Fruit fly (Drosophila melanogaster) whole organism, embryonic: ENCODE data around the gene hd.
A peak's percentile ranks its signal among the peaks of the same experiment; 100 is the strongest.

Experiments used
- Atf-2 ChIP-seq: fragments of 200-800 bp; sonication (Bioruptor generic); optimal IDR thresholded peaks from 2 replicates; lab custom pipeline; 2016; ENCODE audit warnings: missing biosample characterization, missing genetic modification characterization
- Awh ChIP-seq: fragments of 200-800 bp; sonication (Bioruptor generic); IDR thresholded peaks from 2 replicates; pipeline ENCODE4, ENCODE4 v1.3.6; 2022; ENCODE audit warnings: missing biosample characterization, missing genetic modification characterization
- B-H2 ChIP-seq: fragments of 200-800 bp; sonication (Bioruptor generic); optimal IDR thresholded peaks from 2 replicates; lab custom pipeline; 2018; ENCODE audit warnings: missing biosample characterization, mild to moderate bottlenecking, missing genetic modification characterization
- CG10274 ChIP-seq: fragments of 200-800 bp; sonication (Bioruptor generic); optimal IDR thresholded peaks from 3 replicates; lab custom pipeline; 2017; ENCODE audit warnings: missing biosample characterization, mild to moderate bottlenecking, missing genetic modification characterization
- CG10979 ChIP-seq: fragments of 200-800 bp; sonication (Bioruptor generic); optimal IDR thresholded peaks from 2 replicates; lab custom pipeline; 2018; ENCODE audit warnings: missing biosample characterization, mild to moderate bottlenecking, missing genetic modification characterization, moderate library complexity
- CG11085 ChIP-seq: fragments of 200-800 bp; sonication (Bioruptor generic); IDR thresholded peaks from 2 replicates; pipeline ENCODE4 v1.3.6; 2022; ENCODE audit warnings: missing biosample characterization, missing genetic modification characterization
- CG11504 ChIP-seq: fragments of 200-800 bp; sonication (Bioruptor generic); optimal IDR thresholded peaks from 3 replicates; lab custom pipeline; 2019; ENCODE audit warnings: missing biosample characterization, mild to moderate bottlenecking, missing genetic modification characterization, moderate library complexity
- CG1233 ChIP-seq: fragments of 200-800 bp; sonication (Bioruptor generic); optimal IDR thresholded peaks from 4 replicates; lab custom pipeline; 2018; ENCODE audit warnings: missing biosample characterization, mild to moderate bottlenecking, missing genetic modification characterization
- CG13123 ChIP-seq: fragments of 200-800 bp; sonication (Bioruptor generic); optimal IDR thresholded peaks from 2 replicates; lab custom pipeline; 2016; ENCODE audit warnings: missing biosample characterization, missing genetic modification characterization
- CG13894 ChIP-seq: fragments of 200-800 bp; sonication (Bioruptor generic); optimal IDR thresholded peaks from 3 replicates; lab custom pipeline; 2018; ENCODE audit warnings: missing biosample characterization, mild to moderate bottlenecking, missing genetic modification characterization, moderate library complexity
- CG17568 ChIP-seq: fragments of 200-800 bp; sonication (Bioruptor generic); optimal IDR thresholded peaks from 2 replicates; lab custom pipeline; 2018; ENCODE audit warnings: missing biosample characterization, mild to moderate bottlenecking, missing genetic modification characterization, moderate library complexity
- CG2875 ChIP-seq: fragments of 200-800 bp; sonication (Bioruptor generic); optimal IDR thresholded peaks from 2 replicates; lab custom pipeline; 2017; ENCODE audit warnings: missing biosample characterization, mild to moderate bottlenecking, missing genetic modification characterization, missing genetic modification reagents
- CG34224 ChIP-seq: fragments of 200-800 bp; sonication (Bioruptor generic); IDR thresholded peaks from 3 replicates; pipeline ENCODE4 v1.3.6; 2022; ENCODE audit warnings: missing biosample characterization, missing genetic modification characterization; ENCODE audit not compliant: partially characterized antibody
- CG34422 ChIP-seq: fragments of 200-800 bp; sonication (Bioruptor generic); IDR thresholded peaks from 3 replicates; pipeline ENCODE4 v1.3.6; 2022; ENCODE audit warnings: missing biosample characterization, missing genetic modification characterization
- CG4707 ChIP-seq: fragments of 200-800 bp; sonication (Bioruptor generic); optimal IDR thresholded peaks from 2 replicates; lab custom pipeline; 2018; ENCODE audit warnings: missing biosample characterization, mild to moderate bottlenecking, missing genetic modification characterization, moderate library complexity
- CG4854 ChIP-seq: fragments of 200-800 bp; sonication (Bioruptor generic); optimal IDR thresholded peaks from 2 replicates; lab custom pipeline; 2016; ENCODE audit warnings: missing biosample characterization, missing genetic modification characterization, inconsistent platforms
- CG6175 ChIP-seq: fragments of 200-800 bp; sonication (Bioruptor generic); IDR thresholded peaks from 3 replicates; pipeline ENCODE4 v1.3.6; 2022; ENCODE audit warnings: missing biosample characterization, missing genetic modification characterization
- CG6654 ChIP-seq: fragments of 200-800 bp; sonication (Bioruptor generic); optimal IDR thresholded peaks from 2 replicates; lab custom pipeline; 2017; ENCODE audit warnings: missing biosample characterization, mild to moderate bottlenecking, missing genetic modification characterization
- CG7357 ChIP-seq: fragments of 200-800 bp; sonication (Bioruptor generic); IDR thresholded peaks from 3 replicates; pipeline ENCODE4 v1.3.6; 2022; ENCODE audit warnings: missing biosample characterization, missing genetic modification characterization
- CG7745 ChIP-seq: fragments of 200-800 bp; sonication (Bioruptor generic); optimal IDR thresholded peaks from 2 replicates; lab custom pipeline; 2018; ENCODE audit warnings: missing biosample characterization, mild to moderate bottlenecking, missing genetic modification characterization, moderate library complexity
- CTCF ChIP-seq: fragments of 200-800 bp; sonication (Bioruptor generic); optimal IDR thresholded peaks from 2 replicates; lab custom pipeline; 2017; ENCODE audit warnings: missing biosample characterization, mild to moderate bottlenecking, missing genetic modification characterization, moderate library complexity
- D ChIP-seq, 2 experiments: fragments of 200-800 bp in 1 of 2; fragments of >200 bp in 1 of 2; sonication (Bioruptor generic) in 1 of 2; optimal IDR thresholded peaks; 2 replicates in 1 of 2; 3 replicates in 1 of 2; lab custom pipeline; 2017; ENCODE audit warnings: mild to moderate bottlenecking in 1 of 2, missing biosample characterization in 1 of 2, missing genetic modification characterization in 1 of 2, missing genetic modification reagents in 1 of 2
- Eip74EF ChIP-seq, 2 experiments: fragments of 200-800 bp in 1 of 2; fragments of >200 bp in 1 of 2; sonication (Bioruptor generic) in 1 of 2; optimal IDR thresholded peaks; 2 replicates each; lab custom pipeline; 2017 to 2019; ENCODE audit warnings: missing biosample characterization in 2 of 2, missing genetic modification characterization in 2 of 2, mild to moderate bottlenecking in 1 of 2, moderate library complexity in 1 of 2
- Hr3 ChIP-seq: fragments of 200-800 bp; sonication (Bioruptor generic); optimal IDR thresholded peaks from 3 replicates; lab custom pipeline; 2016; ENCODE audit warnings: missing biosample characterization, missing genetic modification characterization
- Hr78 ChIP-seq, 2 experiments: fragments of 200-800 bp in 1 of 2; fragments of >200 bp in 1 of 2; sonication (Bioruptor generic) in 1 of 2; optimal IDR thresholded peaks; 2 replicates each; lab custom pipeline; 2017 to 2019; ENCODE audit warnings: missing biosample characterization in 2 of 2, missing genetic modification characterization in 2 of 2, mild to moderate bottlenecking in 1 of 2, moderate library complexity in 1 of 2
- Jarid2 ChIP-seq: fragments of 200-800 bp; sonication (Bioruptor generic); optimal IDR thresholded peaks from 3 replicates; lab custom pipeline; 2017; ENCODE audit warnings: mild to moderate bottlenecking, missing biosample characterization, missing genetic modification reagents, missing genetic modification characterization
- NK7.1 ChIP-seq: fragments of 200-800 bp; sonication (Bioruptor generic); optimal IDR thresholded peaks from 3 replicates; lab custom pipeline; 2016; ENCODE audit warnings: missing biosample characterization, missing genetic modification characterization
- NfI ChIP-seq: fragments of 200-800 bp; sonication (Bioruptor generic); optimal IDR thresholded peaks from 3 replicates; lab custom pipeline; 2018; ENCODE audit warnings: missing biosample characterization, mild to moderate bottlenecking, missing genetic modification characterization, moderate library complexity
- Optix ChIP-seq: fragments of 200-800 bp; sonication (Bioruptor generic); IDR thresholded peaks from 3 replicates; pipeline ENCODE4 v1.3.6; 2022; ENCODE audit warnings: missing biosample characterization, missing genetic modification characterization
- ap ChIP-seq: fragments of 200-800 bp; sonication (Bioruptor generic); IDR thresholded peaks from 2 replicates; pipeline ENCODE4 v1.3.6; 2022; ENCODE audit warnings: missing biosample characterization, missing genetic modification characterization
- ase ChIP-seq: fragments of 200-800 bp; sonication (Bioruptor generic); IDR thresholded peaks from 3 replicates; pipeline ENCODE4 v1.3.6; 2022; ENCODE audit warnings: missing biosample characterization, missing genetic modification characterization
- bab2 ChIP-seq: fragments of 200-800 bp; sonication (Bioruptor generic); optimal IDR thresholded peaks from 2 replicates; lab custom pipeline; 2016; ENCODE audit warnings: missing biosample characterization, missing genetic modification characterization
- bcd ChIP-seq: fragments of 200-800 bp; sonication (Bioruptor generic); optimal IDR thresholded peaks from 2 replicates; lab custom pipeline; 2017; ENCODE audit warnings: missing biosample characterization, mild to moderate bottlenecking, missing genetic modification characterization
- bigmax ChIP-seq: fragments of 200-800 bp; sonication (Bioruptor generic); optimal IDR thresholded peaks from 2 replicates; lab custom pipeline; 2018; ENCODE audit warnings: missing biosample characterization, mild to moderate bottlenecking, missing genetic modification characterization
- fd102C ChIP-seq: fragments of 200-800 bp; sonication (Bioruptor generic); optimal IDR thresholded peaks from 2 replicates; lab custom pipeline; 2018; ENCODE audit warnings: missing biosample characterization, mild to moderate bottlenecking, missing genetic modification characterization, moderate library complexity
- hkb ChIP-seq, 2 experiments: fragments of 200-800 bp in 1 of 2; fragments of >200 bp in 1 of 2; sonication (Bioruptor generic) in 1 of 2; IDR thresholded peaks in 1 of 2; optimal IDR thresholded peaks in 1 of 2; 2 replicates each; pipeline versions ENCODE4 v1.3.6 to Lab custom; 2017 to 2022; ENCODE audit warnings: missing biosample characterization in 1 of 2, missing genetic modification characterization in 1 of 2
- lilli ChIP-seq: fragments of 200-800 bp; sonication (Bioruptor generic); optimal IDR thresholded peaks from 3 replicates; lab custom pipeline; 2016; ENCODE audit warnings: missing biosample characterization, missing genetic modification characterization
- nerfin-1 ChIP-seq: fragments of 200-800 bp; sonication (Bioruptor generic); optimal IDR thresholded peaks from 3 replicates; lab custom pipeline; 2019; ENCODE audit warnings: missing biosample characterization, mild to moderate bottlenecking, missing genetic modification characterization, moderate library complexity
- org-1 ChIP-seq: fragments of 200-800 bp; sonication (Bioruptor generic); optimal IDR thresholded peaks from 2 replicates; lab custom pipeline; 2017; ENCODE audit warnings: missing biosample characterization, missing genetic modification characterization
- pan ChIP-seq, 4 experiments: fragments of >200 bp in 3 of 4; fragments of 200-800 bp in 1 of 4; sonication (Bioruptor generic) in 1 of 4; optimal IDR thresholded peaks in 3 of 4; IDR thresholded peaks in 1 of 4; 2 replicates each; pipeline versions ENCODE4 v1.3.6 to Lab custom; 2017 to 2022; ENCODE audit warnings: missing biosample characterization in 2 of 4, missing genetic modification characterization in 2 of 4, mixed read lengths in 1 of 4
- pita ChIP-seq: fragments of 200-800 bp; sonication (Bioruptor generic); optimal IDR thresholded peaks from 2 replicates; lab custom pipeline; 2017; ENCODE audit warnings: missing biosample characterization, mild to moderate bottlenecking, missing genetic modification characterization
- ranshi ChIP-seq: fragments of 200-800 bp; sonication (Bioruptor generic); IDR thresholded peaks from 2 replicates; pipeline ENCODE4 v1.3.6; 2022; ENCODE audit warnings: missing biosample characterization, missing genetic modification characterization
- run ChIP-seq: fragments of 200-800 bp; sonication (Bioruptor generic); optimal IDR thresholded peaks from 3 replicates; lab custom pipeline; 2018; ENCODE audit warnings: missing biosample characterization, mild to moderate bottlenecking, missing genetic modification characterization
- ssp ChIP-seq: fragments of 200-800 bp; sonication (Bioruptor generic); IDR thresholded peaks from 2 replicates; pipeline ENCODE4 v1.3.6; 2022; ENCODE audit warnings: missing biosample characterization, missing genetic modification characterization
- vnd ChIP-seq: fragments of 200-800 bp; sonication (Bioruptor generic); IDR thresholded peaks from 3 replicates; pipeline ENCODE4 v1.3.6; 2022; ENCODE audit warnings: missing biosample characterization, missing genetic modification characterization; ENCODE audit not compliant: partially characterized antibody
- wdn ChIP-seq: fragments of 200-800 bp; sonication (Bioruptor generic); IDR thresholded peaks from 2 replicates; pipeline ENCODE4 v1.3.6; 2022; ENCODE audit warnings: missing biosample characterization, missing genetic modification characterization
- zen ChIP-seq: fragments of 200-800 bp; sonication (Bioruptor generic); optimal IDR thresholded peaks from 3 replicates; lab custom pipeline; 2018; ENCODE audit warnings: missing biosample characterization, mild to moderate bottlenecking, missing genetic modification characterization, moderate library complexity
- zfh2 ChIP-seq: fragments of 200-800 bp; sonication (Bioruptor generic); optimal IDR thresholded peaks from 2 replicates; lab custom pipeline; 2016; ENCODE audit warnings: missing biosample characterization, missing genetic modification characterization

hd gene

DNA sequence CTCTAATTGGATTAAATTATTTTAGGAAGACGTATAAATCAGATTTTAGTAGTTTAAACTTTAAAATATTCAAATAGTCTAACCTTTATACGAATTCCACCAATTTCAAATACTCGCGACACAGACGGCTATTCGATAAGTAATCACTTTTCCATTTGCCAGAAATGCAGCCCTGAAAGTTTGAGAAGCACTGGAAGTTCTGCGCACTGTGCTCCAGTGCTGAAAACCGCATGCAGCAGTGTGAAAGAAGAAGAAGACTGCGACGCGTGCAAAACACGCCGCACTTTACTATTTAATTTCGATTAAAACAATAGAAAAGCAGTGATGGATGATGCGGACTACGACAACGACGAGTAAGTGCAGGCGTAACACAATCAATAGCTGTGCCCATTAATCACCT lies 3.2 kb downstream of the hd start, which contains the start of gene Polr2F (continued):
- TF ChIP-seq ranshi (GFP tag; lab: Robert Waterston, UW), result peak; percentile 76
- no peak for TF ChIP-seq CG11504 (tag; lab: Kevin White, UChicago)
- TF ChIP-seq bcd (GFP tag; lab: Kevin White, UChicago), result peak; percentile 80
- peak; percentile 78 for TF ChIP-seq CG13123 (GFP tag; lab: Kevin White, UChicago)
- peak; percentile 82 for TF ChIP-seq Atf-2
- TF ChIP-seq ssp (GFP tag; lab: Robert Waterston, UW), result peak; percentile 67
- peak; percentile 74 for TF ChIP-seq ase (GFP tag; lab: Robert Waterston, UW)
- TF ChIP-seq wdn, result no peak
- TF ChIP-seq org-1 (GFP tag; lab: Kevin White, UChicago), result no peak
- peak; percentile 42 for TF ChIP-seq CG4707 (GFP tag; lab: Kevin White, UChicago)
- TF ChIP-seq CG1233, result peak; percentile 74
- no peak for TF ChIP-seq pan (optimal IDR thresholded peaks at IDR 0.05; lab: Kevin White, UChicago)
- peak in 1 of 2 experiments; percentile 75 for TF ChIP-seq pan (GFP tag; optimal IDR thresholded peaks at IDR 0.05 in 1 of 2, IDR thresholded peaks at IDR 0.05 in 1 of 2)
- no peak for TF ChIP-seq CG2875 (GFP tag; lab: Kevin White, UChicago)
- peak; percentile 80 for TF ChIP-seq zen (tag; lab: Kevin White, UChicago)
- 0 out of 3 replicates have a peak, but pooled peaks have one; percentile 21 for TF ChIP-seq CG34224 (GFP tag; lab: Robert Waterston, UW)
- no peak for TF ChIP-seq pita (GFP tag; lab: Kevin White, UChicago)
- no peak for TF ChIP-seq run (tag; lab: Kevin White, UChicago)
- no peak for TF ChIP-seq CG7745
- peak; percentile 87 for TF ChIP-seq CG4854 (GFP tag; lab: Kevin White, UChicago)
- peak; percentile 100 for TF ChIP-seq CG6654 (GFP tag; lab: Kevin White, UChicago)
- no peak for TF ChIP-seq hkb (optimal IDR thresholded peaks at IDR 0.05; lab: Kevin White, UChicago)
- peak; percentile 73 for TF ChIP-seq hkb (GFP tag; IDR thresholded peaks at IDR 0.05; lab: Robert Waterston, UW)
- TF ChIP-seq fd102C (GFP tag; lab: Kevin White, UChicago), result peak; percentile 9
- peak; percentile 93 for TF ChIP-seq B-H2 (GFP tag; lab: Kevin White, UChicago)
- TF ChIP-seq Hr3 (GFP tag; lab: Kevin White, UChicago), result peak; percentile 83
- peak; percentile 90 for TF ChIP-seq bab2 (GFP tag; lab: Kevin White, UChicago)
- TF ChIP-seq Jarid2 (GFP tag; lab: Kevin White, UChicago), result peak; percentile 36
- peak; percentile 97 for TF ChIP-seq zfh2
- peak; percentile 53; the same call in 2 of the 3 replicates for TF ChIP-seq CG6175 (GFP tag; lab: Robert Waterston, UW)
- peak; percentile 44 for TF ChIP-seq CTCF (GFP tag; lab: Kevin White, UChicago)
- peak; percentile 87 for TF ChIP-seq CG34422 (GFP tag; lab: Robert Waterston, UW)
- peak; percentile 68 for TF ChIP-seq bigmax (GFP tag; lab: Kevin White, UChicago)
- TF ChIP-seq vnd, result no peak
- no peak for TF ChIP-seq CG7357
- no peak for TF ChIP-seq D (optimal IDR thresholded peaks at IDR 0.05; lab: Kevin White, UChicago)
- TF ChIP-seq D (GFP tag; optimal IDR thresholded peaks at IDR 0.05; lab: Kevin White, UChicago), result peak; percentile 44
- TF ChIP-seq Eip74EF (GFP tag; optimal IDR thresholded peaks at IDR 0.05; lab: Kevin White, UChicago), result no peak
- peak; percentile 43; the same call in 1 of the 2 replicates for TF ChIP-seq ap (GFP tag; lab: Robert Waterston, UW)
- peak; percentile 77 for TF ChIP-seq NK7.1 (GFP tag; lab: Kevin White, UChicago)
- peak; percentile 95 for TF ChIP-seq lilli (GFP tag; lab: Kevin White, UChicago)
- TF ChIP-seq NfI (GFP tag; lab: Kevin White, UChicago), result peak; percentile 90
- peak; percentile 89 for TF ChIP-seq CG13894 (tag; lab: Kevin White, UChicago)
- TF ChIP-seq CG10979 (tag; lab: Kevin White, UChicago), result peak; percentile 49
- TF ChIP-seq Awh (GFP tag; lab: Robert Waterston, UW), result peak; percentile 28; the same call in 1 of the 2 replicates
- TF ChIP-seq CG10274 (GFP tag; lab: Kevin White, UChicago), result no peak
- no peak for TF ChIP-seq Hr78 (GFP tag; optimal IDR thresholded peaks at IDR 0.05; lab: Kevin White, UChicago)
- peak; percentile 75 for TF ChIP-seq CG11085 (GFP tag; lab: Robert Waterston, UW)
- no peak for TF ChIP-seq CG17568 (GFP tag; lab: Kevin White, UChicago)
- TF ChIP-seq nerfin-1 (tag; lab: Kevin White, UChicago), result peak; percentile 55
- TF ChIP-seq Optix (GFP tag; lab: Robert Waterston, UW), result peak; percentile 58; the same call in 2 of the 3 replicates
